Worm (Caenorhabditis elegans) whole organism, L1 larva: ENCODE data around the gene C04E6.12.

Source experiments
- F16B12.6 ChIP-seq: fragments of 150-350 bp; optimal IDR thresholded peaks from 2 replicates; lab custom pipeline; 2014; ENCODE audit warnings: missing biosample characterization, missing genetic modification characterization
- ceh-82 ChIP-seq, 3 experiments: fragments of 150-350 bp in 1 of 3; sonication (generic microtip) in 2 of 3; optimal IDR thresholded peaks; 2 replicates each; lab custom pipeline; 2014 to 2017; ENCODE audit warnings: missing biosample characterization in 3 of 3, missing genetic modification characterization in 3 of 3
- ces-1 ChIP-seq: fragments of 150-350 bp; optimal IDR thresholded peaks from 2 replicates; lab custom pipeline; 2014; ENCODE audit warnings: missing biosample characterization, missing genetic modification reagents, missing genetic modification characterization
- dpl-1 ChIP-seq, 3 experiments: fragments of 150-350 bp in 2 of 3; sonication (generic microtip) in 1 of 3; optimal IDR thresholded peaks; 2 replicates each; lab custom pipeline; 2014 to 2017; ENCODE audit warnings: missing biosample characterization in 3 of 3, missing genetic modification characterization in 3 of 3, missing genetic modification reagents in 3 of 3
- ets-5 ChIP-seq: fragments of 200-800 bp; sonication (Bioruptor generic); IDR thresholded peaks from 2 replicates; pipeline ENCODE4 v1.3.6; 2022; ENCODE audit warnings: missing genetic modification characterization, missing compliant biosample characterization
- hlh-17 ChIP-seq: fragments of 200-800 bp; sonication (Bioruptor generic); optimal IDR thresholded peaks from 2 replicates; lab custom pipeline; 2018; ENCODE audit warnings: missing genetic modification characterization, mild to moderate bottlenecking, missing compliant biosample characterization, moderate library complexity, borderline replicate concordance
- lin-15B ChIP-seq: fragments of 150-350 bp; sonication (generic microtip); optimal IDR thresholded peaks from 3 replicates; lab custom pipeline; 2014; ENCODE audit warnings: missing biosample characterization, missing genetic modification characterization
- nhr-11 ChIP-seq: fragments of 150-350 bp; optimal IDR thresholded peaks from 2 replicates; lab custom pipeline; 2014; ENCODE audit warnings: missing biosample characterization, missing genetic modification characterization
- nhr-237 ChIP-seq: fragments of 150-350 bp; optimal IDR thresholded peaks from 2 replicates; lab custom pipeline; 2014; ENCODE audit warnings: missing biosample characterization, missing genetic modification characterization
- pax-3 ChIP-seq: fragments of 200-800 bp; sonication (Bioruptor generic); optimal IDR thresholded peaks from 2 replicates; lab custom pipeline; 2018; ENCODE audit warnings: mild to moderate bottlenecking, missing genetic modification characterization, moderate library complexity, missing compliant biosample characterization
- snpc-4 ChIP-seq: fragments of 150-350 bp; optimal IDR thresholded peaks from 2 replicates; lab custom pipeline; 2014; ENCODE audit warnings: missing biosample characterization, missing genetic modification characterization
- sptf-1 ChIP-seq: fragments of 150-350 bp; optimal IDR thresholded peaks from 2 replicates; lab custom pipeline; 2014; ENCODE audit warnings: missing biosample characterization, missing genetic modification characterization

ce11 chrV:5953086-5953485 lies 33.3 kb upstream of the C04E6.12 start:
- TF ChIP-seq nhr-237 (tag; lab: Kevin White, UChicago) (no peak), snpc-4 (tag; lab: Kevin White, UChicago) (no peak), F16B12.6 (tag; lab: Kevin White, UChicago) (no peak), ceh-82 (tag; optimal IDR thresholded peaks at IDR 0.05; lab: Kevin White, UChicago) (no peak), ets-5 (GFP tag; lab: Robert Waterston, UW) (no peak), lin-15B (tag; lab: Kevin White, UChicago) (no peak), nhr-11 (tag; lab: Kevin White, UChicago) (no peak), ces-1 (GFP tag; lab: Kevin White, UChicago) (no peak), hlh-17 (GFP tag; lab: Kevin White, UChicago) (no peak), pax-3 (tag; lab: Kevin White, UChicago) (no peak), sptf-1 (no peak), dpl-1 (GFP tag; optimal IDR thresholded peaks at IDR 0.05; lab: Kevin White, UChicago) (no peak)
